Worm (Caenorhabditis elegans) whole organism, L4 larva: ENCODE measurements around the gene F48B9.1.

Experiments
- ceh-20 ChIP-seq: fragments of 200-800 bp; sonication (Bioruptor generic); IDR thresholded peaks from 2 replicates; pipeline ENCODE4 v1.3.6; 2022; ENCODE audit warnings: missing genetic modification reagents, missing genetic modification characterization, missing compliant biosample characterization
- ceh-28 ChIP-seq: fragments of 150-350 bp; optimal IDR thresholded peaks from 2 replicates; lab custom pipeline; 2014; ENCODE audit warnings: missing biosample characterization, missing genetic modification reagents, missing genetic modification characterization
- ceh-82 ChIP-seq: sonication (generic microtip); optimal IDR thresholded peaks from 2 replicates; lab custom pipeline; 2017; ENCODE audit warnings: missing biosample characterization, missing genetic modification characterization
- lim-7 ChIP-seq: fragments of 200-800 bp; sonication (Bioruptor generic); IDR thresholded peaks from 2 replicates; pipeline ENCODE4 v1.3.6; 2022; ENCODE audit warnings: missing genetic modification characterization, missing compliant biosample characterization
- nhr-237 ChIP-seq: sonication (generic microtip); optimal IDR thresholded peaks from 2 replicates; lab custom pipeline; 2017; ENCODE audit warnings: missing biosample characterization, missing genetic modification characterization
- nhr-76 ChIP-seq: fragments of 150-350 bp; optimal IDR thresholded peaks from 2 replicates; lab custom pipeline; 2014; ENCODE audit warnings: missing biosample characterization, missing genetic modification characterization
- set-16 ChIP-seq: fragments of 200-800 bp; sonication (Bioruptor generic); IDR thresholded peaks from 2 replicates; pipeline ENCODE4 v1.3.6; 2022; ENCODE audit warnings: missing genetic modification reagents, missing genetic modification characterization, missing compliant biosample characterization
- tag-97 ChIP-seq: fragments of 200-800 bp; sonication (Bioruptor generic); IDR thresholded peaks from 2 replicates; pipeline ENCODE4 v1.3.6; 2022; ENCODE audit warnings: missing genetic modification characterization, missing compliant biosample characterization
- unc-62 ChIP-seq, 3 experiments: fragments of 150-350 bp in 1 of 3; sonication (generic microtip); optimal IDR thresholded peaks in 2 of 3; peaks in 1 of 3; 1 replicate in 1 of 3; 2 replicates in 2 of 3; lab custom pipeline; 2014 to 2017; ENCODE audit warnings: missing biosample characterization in 3 of 3, missing genetic modification characterization in 3 of 3, missing genetic modification reagents in 3 of 3, missing genotype in 1 of 3

DNA sequence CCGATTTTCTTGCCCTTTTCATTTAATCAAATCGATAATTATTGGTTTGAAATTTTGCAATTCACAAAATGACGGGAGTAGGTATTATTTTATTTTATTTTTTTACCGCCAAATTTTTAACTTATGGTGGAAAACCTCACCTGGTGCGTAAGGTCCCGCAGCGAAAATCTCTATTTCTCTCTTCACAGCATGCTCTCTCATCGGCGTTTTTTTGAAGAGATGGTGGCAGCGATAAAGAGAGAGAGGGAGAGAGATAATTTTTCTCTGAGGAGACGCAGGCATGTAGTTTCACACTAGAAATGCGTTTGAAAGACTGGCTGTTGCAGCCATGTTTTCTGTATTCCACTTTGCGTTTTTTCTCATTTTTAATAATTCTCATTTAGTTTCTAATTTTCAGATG lies 53.2 kb downstream of the F48B9.1 start, which contains the start of gene T14F9.2:
- no peak for TF ChIP-seq lim-7
- TF ChIP-seq tag-97 (GFP tag; lab: Robert Waterston, UW) = no peak
- TF ChIP-seq unc-62 (GFP tag; optimal IDR thresholded peaks at IDR 0.05 in 1 of 2; lab: Kevin White, UChicago) = no peak
- TF ChIP-seq unc-62 (tag; optimal IDR thresholded peaks at IDR 0.05; lab: Kevin White, UChicago) = no peak
- TF ChIP-seq ceh-82 (tag; lab: Kevin White, UChicago) = no peak
- TF ChIP-seq set-16 = no peak
- no peak for TF ChIP-seq ceh-20
- no peak for TF ChIP-seq ceh-28
- TF ChIP-seq nhr-237 (tag; lab: Kevin White, UChicago) = no peak
- no peak for TF ChIP-seq nhr-76 (tag; lab: Kevin White, UChicago)
